Fruit fly (Drosophila melanogaster) whole organism, embryonic: Measurements from ENCODE around the gene Cpr65Au.

Source experiments
- Antp ChIP-seq: fragments of 200-800 bp; sonication (Bioruptor generic); optimal IDR thresholded peaks from 3 replicates; lab custom pipeline; 2016; ENCODE audit warnings: missing biosample characterization, missing genetic modification characterization
- B-H1 ChIP-seq: fragments of 200-800 bp; sonication (Bioruptor generic); IDR thresholded peaks from 3 replicates; pipeline ENCODE4 v1.3.6; 2022; ENCODE audit warnings: missing biosample characterization, missing genetic modification characterization
- CG11085 ChIP-seq: fragments of 200-800 bp; sonication (Bioruptor generic); IDR thresholded peaks from 2 replicates; pipeline ENCODE4 v1.3.6; 2022; ENCODE audit warnings: missing biosample characterization, missing genetic modification characterization
- CG11398 ChIP-seq: fragments of 200-800 bp; sonication (Bioruptor generic); optimal IDR thresholded peaks from 2 replicates; lab custom pipeline; 2016; ENCODE audit warnings: missing biosample characterization, missing genetic modification characterization
- CG14014 ChIP-seq: fragments of 200-800 bp; sonication (Bioruptor generic); IDR thresholded peaks from 2 replicates; pipeline ENCODE4 v1.3.6; 2022; ENCODE audit warnings: missing biosample characterization, missing genetic modification characterization
- CG15011 ChIP-seq: fragments of 200-800 bp; sonication (Bioruptor generic); optimal IDR thresholded peaks from 3 replicates; lab custom pipeline; 2018; ENCODE audit warnings: missing biosample characterization, mild to moderate bottlenecking, missing genetic modification characterization
- CG15073 ChIP-seq: fragments of 200-800 bp; sonication (Bioruptor generic); optimal IDR thresholded peaks from 2 replicates; lab custom pipeline; 2016; ENCODE audit warnings: missing biosample characterization, missing genetic modification characterization
- CG15269 ChIP-seq: fragments of 200-800 bp; sonication (Bioruptor generic); optimal IDR thresholded peaks from 2 replicates; lab custom pipeline; 2018; ENCODE audit warnings: missing biosample characterization, mild to moderate bottlenecking, missing genetic modification characterization, moderate library complexity
- CG1603 ChIP-seq: fragments of 200-800 bp; sonication (Bioruptor generic); optimal IDR thresholded peaks from 2 replicates; lab custom pipeline; 2019; ENCODE audit warnings: missing biosample characterization, mild to moderate bottlenecking, missing genetic modification characterization, moderate library complexity
- CG16815 ChIP-seq: fragments of 200-800 bp; sonication (Bioruptor generic); optimal IDR thresholded peaks from 3 replicates; lab custom pipeline; 2017; ENCODE audit warnings: missing biosample characterization, mild to moderate bottlenecking, missing genetic modification characterization
- CG17359 ChIP-seq: fragments of 200-800 bp; sonication (Bioruptor generic); optimal IDR thresholded peaks from 3 replicates; lab custom pipeline; 2018; ENCODE audit warnings: missing biosample characterization, mild to moderate bottlenecking, missing genetic modification characterization, moderate library complexity
- CG2202 ChIP-seq: fragments of 200-800 bp; sonication (Bioruptor generic); optimal IDR thresholded peaks from 2 replicates; lab custom pipeline; 2018; ENCODE audit warnings: missing biosample characterization, mild to moderate bottlenecking, missing genetic modification characterization
- CG33213 ChIP-seq: fragments of 200-800 bp; sonication (Bioruptor generic); optimal IDR thresholded peaks from 3 replicates; lab custom pipeline; 2016; ENCODE audit warnings: missing biosample characterization, missing genetic modification characterization
- CG3847 ChIP-seq: fragments of 200-800 bp; sonication (Bioruptor generic); IDR thresholded peaks from 2 replicates; pipeline ENCODE4 v1.3.6; 2022; ENCODE audit warnings: missing biosample characterization, missing genetic modification characterization
- CG43689 ChIP-seq: fragments of 200-800 bp; sonication (Bioruptor generic); IDR thresholded peaks from 2 replicates; pipeline ENCODE4 v1.3.6; 2022; ENCODE audit warnings: missing biosample characterization, missing genetic modification characterization
- CG7372 ChIP-seq: fragments of 200-800 bp; sonication (Bioruptor generic); IDR thresholded peaks from 2 replicates; pipeline ENCODE4 v1.3.6; 2022; ENCODE audit warnings: missing biosample characterization, missing genetic modification characterization
- CG7963 ChIP-seq: fragments of 200-800 bp; sonication (Bioruptor generic); IDR thresholded peaks from 3 replicates; pipeline ENCODE4 v1.3.6; 2022; ENCODE audit warnings: missing biosample characterization, missing genetic modification characterization; ENCODE audit not compliant: partially characterized antibody
- CG9817 ChIP-seq: fragments of 200-800 bp; sonication (Bioruptor generic); optimal IDR thresholded peaks from 2 replicates; lab custom pipeline; 2018; ENCODE audit warnings: missing biosample characterization, mild to moderate bottlenecking, missing genetic modification characterization, moderate library complexity
- CG9932 ChIP-seq: fragments of 200-800 bp; sonication (Bioruptor generic); IDR thresholded peaks from 2 replicates; pipeline ENCODE4 v1.3.6; 2022; ENCODE audit warnings: missing biosample characterization, missing genetic modification characterization
- CTCF ChIP-seq: fragments of 200-800 bp; sonication (Bioruptor generic); optimal IDR thresholded peaks from 2 replicates; lab custom pipeline; 2017; ENCODE audit warnings: missing biosample characterization, mild to moderate bottlenecking, missing genetic modification characterization, moderate library complexity
- D ChIP-seq, 2 experiments: fragments of 200-800 bp in 1 of 2; fragments of >200 bp in 1 of 2; sonication (Bioruptor generic) in 1 of 2; optimal IDR thresholded peaks; 2 replicates in 1 of 2; 3 replicates in 1 of 2; lab custom pipeline; 2017; ENCODE audit warnings: mild to moderate bottlenecking in 1 of 2, missing biosample characterization in 1 of 2, missing genetic modification characterization in 1 of 2, missing genetic modification reagents in 1 of 2
- Dll ChIP-seq: fragments of 200-800 bp; sonication (Bioruptor generic); IDR thresholded peaks from 4 replicates; pipeline ENCODE4 v1.3.6; 2022; ENCODE audit warnings: missing biosample characterization, missing genetic modification characterization; ENCODE audit not compliant: partially characterized antibody
- Drgx ChIP-seq: fragments of 200-800 bp; sonication (Bioruptor generic); IDR thresholded peaks from 2 replicates; pipeline ENCODE4 v1.3.6; 2022; ENCODE audit warnings: missing biosample characterization, missing genetic modification characterization
- H15 ChIP-seq: fragments of 200-800 bp; sonication (Bioruptor generic); IDR thresholded peaks from 3 replicates; pipeline ENCODE4 v1.3.6; 2022; ENCODE audit warnings: missing biosample characterization, missing genetic modification characterization
- HmgZ ChIP-seq: fragments of 200-800 bp; sonication (Bioruptor generic); optimal IDR thresholded peaks from 2 replicates; lab custom pipeline; 2018; ENCODE audit warnings: missing biosample characterization, mild to moderate bottlenecking, missing genetic modification characterization
- Meics ChIP-seq: fragments of 200-800 bp; sonication (Bioruptor generic); optimal IDR thresholded peaks from 2 replicates; lab custom pipeline; 2017; ENCODE audit warnings: missing biosample characterization, mild to moderate bottlenecking, missing genetic modification characterization
- Myb ChIP-seq: fragments of 200-800 bp; sonication (Bioruptor generic); optimal IDR thresholded peaks from 2 replicates; lab custom pipeline; 2016; ENCODE audit warnings: missing biosample characterization, missing genetic modification characterization
- Nf-YB ChIP-seq: fragments of 200-800 bp; sonication (Bioruptor generic); optimal IDR thresholded peaks from 3 replicates; lab custom pipeline; 2019; ENCODE audit warnings: missing biosample characterization, mild to moderate bottlenecking, missing genetic modification characterization, moderate library complexity
- NfI ChIP-seq: fragments of 200-800 bp; sonication (Bioruptor generic); optimal IDR thresholded peaks from 3 replicates; lab custom pipeline; 2018; ENCODE audit warnings: missing biosample characterization, mild to moderate bottlenecking, missing genetic modification characterization, moderate library complexity
- Tbp ChIP-seq: fragments of >200 bp; optimal IDR thresholded peaks from 2 replicates; lab custom pipeline; 2018; ENCODE audit warnings: missing biosample characterization, missing genetic modification characterization
- az2 ChIP-seq: fragments of 200-800 bp; sonication (Bioruptor generic); optimal IDR thresholded peaks from 3 replicates; lab custom pipeline; 2016; ENCODE audit warnings: missing biosample characterization, missing genetic modification characterization
- bab2 ChIP-seq: fragments of 200-800 bp; sonication (Bioruptor generic); optimal IDR thresholded peaks from 2 replicates; lab custom pipeline; 2016; ENCODE audit warnings: missing biosample characterization, missing genetic modification characterization
- bigmax ChIP-seq: fragments of 200-800 bp; sonication (Bioruptor generic); optimal IDR thresholded peaks from 2 replicates; lab custom pipeline; 2018; ENCODE audit warnings: missing biosample characterization, mild to moderate bottlenecking, missing genetic modification characterization
- btn ChIP-seq: fragments of 200-800 bp; sonication (Bioruptor generic); optimal IDR thresholded peaks from 2 replicates; lab custom pipeline; 2016; ENCODE audit warnings: missing biosample characterization, missing genetic modification characterization
- croc ChIP-seq: fragments of 200-800 bp; sonication (Bioruptor generic); conservative IDR thresholded peaks from 3 replicates; pipeline ENCODE4 v1.3.6; 2022; ENCODE audit warnings: missing biosample characterization, missing genetic modification characterization
- dm ChIP-seq: fragments of 200-800 bp; sonication (Bioruptor generic); optimal IDR thresholded peaks from 3 replicates; lab custom pipeline; 2016; ENCODE audit warnings: missing biosample characterization, missing genetic modification characterization
- eyg ChIP-seq: fragments of 200-800 bp; sonication (Bioruptor generic); optimal IDR thresholded peaks from 3 replicates; lab custom pipeline; 2016; ENCODE audit warnings: missing biosample characterization, missing genetic modification characterization
- fd64A ChIP-seq: fragments of 200-800 bp; sonication (Bioruptor generic); optimal IDR thresholded peaks from 3 replicates; lab custom pipeline; 2018; ENCODE audit warnings: missing biosample characterization, mild to moderate bottlenecking, missing genetic modification characterization
- gsb ChIP-seq: fragments of 200-800 bp; sonication (Bioruptor generic); IDR thresholded peaks from 2 replicates; pipeline ENCODE4 v1.3.6; 2022; ENCODE audit warnings: missing biosample characterization, missing genetic modification characterization
- her ChIP-seq: fragments of 200-800 bp; sonication (Bioruptor generic); optimal IDR thresholded peaks from 2 replicates; lab custom pipeline; 2016; ENCODE audit warnings: missing biosample characterization, missing genetic modification characterization
- odd ChIP-seq: fragments of 200-800 bp; sonication (Bioruptor generic); optimal IDR thresholded peaks from 2 replicates; lab custom pipeline; 2017; ENCODE audit warnings: missing biosample characterization, mild to moderate bottlenecking, missing genetic modification characterization
- pan ChIP-seq, 4 experiments: fragments of >200 bp in 3 of 4; fragments of 200-800 bp in 1 of 4; sonication (Bioruptor generic) in 1 of 4; optimal IDR thresholded peaks in 3 of 4; IDR thresholded peaks in 1 of 4; 2 replicates each; pipeline versions ENCODE4 v1.3.6 to Lab custom; 2017 to 2022; ENCODE audit warnings: missing biosample characterization in 2 of 4, missing genetic modification characterization in 2 of 4, mixed read lengths in 1 of 4
- pfk ChIP-seq: fragments of 200-800 bp; sonication (Bioruptor generic); optimal IDR thresholded peaks from 2 replicates; lab custom pipeline; 2018; ENCODE audit warnings: missing biosample characterization, mild to moderate bottlenecking, missing genetic modification characterization, moderate library complexity
- slou ChIP-seq: fragments of 200-800 bp; sonication (Bioruptor generic); optimal IDR thresholded peaks from 3 replicates; lab custom pipeline; 2016; ENCODE audit warnings: missing biosample characterization, missing genetic modification characterization
- sob ChIP-seq: fragments of 200-800 bp; sonication (Bioruptor generic); IDR thresholded peaks from 2 replicates; pipeline ENCODE4 v1.3.6; 2022; ENCODE audit warnings: missing biosample characterization, missing genetic modification characterization
- tin ChIP-seq: fragments of 200-800 bp; sonication (Bioruptor generic); optimal IDR thresholded peaks from 3 replicates; lab custom pipeline; 2016; ENCODE audit warnings: missing biosample characterization, missing genetic modification characterization
- unpg ChIP-seq: fragments of 200-800 bp; sonication (Bioruptor generic); optimal IDR thresholded peaks from 3 replicates; lab custom pipeline; 2018; ENCODE audit warnings: missing biosample characterization, mild to moderate bottlenecking, missing genetic modification characterization, moderate library complexity
- z ChIP-seq: fragments of 200-800 bp; sonication (Bioruptor generic); IDR thresholded peaks from 3 replicates; pipeline ENCODE4 v1.3.6; 2022; ENCODE audit warnings: missing biosample characterization, missing genetic modification characterization
- zen ChIP-seq: fragments of 200-800 bp; sonication (Bioruptor generic); optimal IDR thresholded peaks from 3 replicates; lab custom pipeline; 2018; ENCODE audit warnings: missing biosample characterization, mild to moderate bottlenecking, missing genetic modification characterization, moderate library complexity
- zf30C ChIP-seq: fragments of 200-800 bp; sonication (Bioruptor generic); optimal IDR thresholded peaks from 3 replicates; lab custom pipeline; 2018; ENCODE audit warnings: missing biosample characterization, mild to moderate bottlenecking, missing genetic modification characterization

Cpr65Au gene

dm6 chr3L:6157327-6158032, 25.6 kb upstream of the Cpr65Au start, which contains the start of gene CG13297 (continued):
- TF ChIP-seq B-H1 (GFP tag; lab: Robert Waterston, UW) (peak; percentile 48; the same call in 2 of the 3 replicates), CTCF (GFP tag; lab: Kevin White, UChicago) (no peak), HmgZ (no peak), CG15073 (GFP tag; lab: Kevin White, UChicago) (no peak), Dll (GFP tag; lab: Robert Waterston, UW) (no peak), pan (optimal IDR thresholded peaks at IDR 0.05; lab: Kevin White, UChicago) (no peak), pan (GFP tag; optimal IDR thresholded peaks at IDR 0.05 in 1 of 2, IDR thresholded peaks at IDR 0.05 in 1 of 2) (peak in 1 of 2 experiments; percentile 74), tin (peak; percentile 6), bab2 (GFP tag; lab: Kevin White, UChicago) (no peak), Antp (GFP tag; lab: Kevin White, UChicago) (no peak), CG9817 (tag; lab: Kevin White, UChicago) (peak; percentile 38), CG2202 (no peak), Nf-YB (GFP tag; lab: Kevin White, UChicago) (no peak), gsb (GFP tag; lab: Robert Waterston, UW) (no peak), eyg (GFP tag; lab: Kevin White, UChicago) (no peak), sob (peak; percentile 40; the same call in 1 of the 2 replicates), CG16815 (no peak), CG3847 (GFP tag; lab: Robert Waterston, UW) (no peak), az2 (GFP tag; lab: Kevin White, UChicago) (peak; percentile 42), zf30C (GFP tag; lab: Kevin White, UChicago) (no peak), bigmax (GFP tag; lab: Kevin White, UChicago) (no peak), zen (tag; lab: Kevin White, UChicago) (no peak), pfk (GFP tag; lab: Kevin White, UChicago) (no peak), unpg (GFP tag; lab: Kevin White, UChicago) (peak; percentile 54), her (no peak), Drgx (GFP tag; lab: Robert Waterston, UW) (peak; percentile 37; the same call in 1 of the 2 replicates), H15 (GFP tag; lab: Robert Waterston, UW) (peak; percentile 36; the same call in 2 of the 3 replicates), NfI (GFP tag; lab: Kevin White, UChicago) (peak; percentile 43), Meics (GFP tag; lab: Kevin White, UChicago) (peak; percentile 42), D (optimal IDR thresholded peaks at IDR 0.05; lab: Kevin White, UChicago) (no peak), D (GFP tag; optimal IDR thresholded peaks at IDR 0.05; lab: Kevin White, UChicago) (peak; percentile 57), CG7372 (GFP tag; lab: Robert Waterston, UW) (no peak; the same call in 1 of the 2 replicates), btn (GFP tag; lab: Kevin White, UChicago) (no peak), CG1603 (tag; lab: Kevin White, UChicago) (no peak), dm (GFP tag; lab: Kevin White, UChicago) (no peak), croc (GFP tag; lab: Robert Waterston, UW) (peak; percentile 37; the same call in 2 of the 3 replicates), Tbp (no peak), fd64A (no peak), CG11398 (GFP tag; lab: Kevin White, UChicago) (no peak), slou (GFP tag; lab: Kevin White, UChicago) (no peak), CG15011 (GFP tag; lab: Kevin White, UChicago) (no peak), CG11085 (GFP tag; lab: Robert Waterston, UW) (no peak), CG43689 (GFP tag; lab: Robert Waterston, UW) (no peak), CG14014 (GFP tag; lab: Robert Waterston, UW) (peak; percentile 25; the same call in 1 of the 2 replicates), odd (GFP tag; lab: Kevin White, UChicago) (no peak), CG33213 (GFP tag; lab: Kevin White, UChicago) (no peak), Myb (GFP tag; lab: Kevin White, UChicago) (no peak), CG15269 (tag; lab: Kevin White, UChicago) (peak; percentile 75), CG9932 (no peak), CG17359 (peak; percentile 68), CG7963 (GFP tag; lab: Robert Waterston, UW) (no peak), z (GFP tag; lab: Robert Waterston, UW) (no peak)
